Worm (Caenorhabditis elegans): ENCODE data around the gene F49H12.3.

- no peak for TF ChIP-seq egl-27 (tag; optimal IDR thresholded peaks at IDR 0.05)
- TF ChIP-seq nhr-76 (tag; optimal IDR thresholded peaks at IDR 0.05) = no peak
- no peak for TF ChIP-seq fkh-10 (GFP tag; optimal IDR thresholded peaks at IDR 0.05)
- TF ChIP-seq unc-86 (tag; optimal IDR thresholded peaks at IDR 0.05) = no peak
- no peak for TF ChIP-seq nhr-84 (tag; optimal IDR thresholded peaks at IDR 0.05)
- no peak for TF ChIP-seq nhr-12 (tag; optimal IDR thresholded peaks at IDR 0.05)
- no peak for TF ChIP-seq alr-1 (tag; optimal IDR thresholded peaks at IDR 0.05; ENCODE audit: borderline replicate concordance)
Observed at ce11 chrX:2108182-2108581, 24.0 kb downstream of the F49H12.3 start.
